Comparison of ENCODE assay signal across 1 fruit fly cellular context in genomic region chr3L:1335428-1335764, dm6.
TF ChIP-seq lines count a peak whose summit lies in the region.

No protein-coding gene starts in this region.

TF ChIP-seq in whole organism, embryonic, 481 proteins besides CTCF, POLR2A, EP300 and RAD21 (continued from another document):
- TF ChIP-seq CG17802 (tag; optimal IDR thresholded peaks at IDR 0.05; lab: Kevin White, UChicago), result no peak
- TF ChIP-seq hbn (GFP tag; IDR thresholded peaks at IDR 0.05; lab: Robert Waterston, UW; ENCODE audit: partially characterized antibody), result no peak
- TF ChIP-seq CG7271 (tag; optimal IDR thresholded peaks at IDR 0.05; lab: Kevin White, UChicago), result no peak
- TF ChIP-seq CG6854 (GFP tag; optimal IDR thresholded peaks at IDR 0.05; lab: Kevin White, UChicago), result no peak
- peak; percentile 19 for TF ChIP-seq CG3281 (GFP tag; optimal IDR thresholded peaks at IDR 0.05; lab: Kevin White, UChicago)
- peak; percentile 19 for TF ChIP-seq CG18619 (GFP tag; optimal IDR thresholded peaks at IDR 0.05; lab: Kevin White, UChicago)
- TF ChIP-seq C15 (GFP tag; IDR thresholded peaks at IDR 0.05; lab: Robert Waterston, UW), result no peak
- no peak for TF ChIP-seq CG10565 (GFP tag; optimal IDR thresholded peaks at IDR 0.05; lab: Kevin White, UChicago)
- TF ChIP-seq Asciz (GFP tag; optimal IDR thresholded peaks at IDR 0.05; lab: Kevin White, UChicago), result no peak
- TF ChIP-seq CG34422 (GFP tag; IDR thresholded peaks at IDR 0.05; lab: Robert Waterston, UW), result no peak
- TF ChIP-seq wdn (GFP tag; IDR thresholded peaks at IDR 0.05; lab: Robert Waterston, UW), result 0 out of 2 replicates have a peak, but pooled peaks have one; percentile 9
- peak; percentile 66 for TF ChIP-seq Fer1 (GFP tag; optimal IDR thresholded peaks at IDR 0.05; lab: Kevin White, UChicago)
- TF ChIP-seq CoRest (tag; optimal IDR thresholded peaks at IDR 0.05; lab: Kevin White, UChicago), result peak; percentile 28
- peak; percentile 51; the same call in 1 of the 3 replicates for TF ChIP-seq CG11456 (GFP tag; IDR thresholded peaks at IDR 0.05; lab: Robert Waterston, UW)
- no peak for TF ChIP-seq CG32767 (GFP tag; IDR thresholded peaks at IDR 0.05; lab: Robert Waterston, UW)
- TF ChIP-seq toy (GFP tag; IDR thresholded peaks at IDR 0.05; lab: Robert Waterston, UW), result no peak
- TF ChIP-seq Atf6 (GFP tag; IDR thresholded peaks at IDR 0.05; lab: Robert Waterston, UW), result peak; percentile 64; the same call in 1 of the 2 replicates
- peak; percentile 74; the same call in 2 of the 3 replicates for TF ChIP-seq ci (GFP tag; IDR thresholded peaks at IDR 0.05; lab: Robert Waterston, UW)
- peak; percentile 39 for TF ChIP-seq CG13424 (tag; optimal IDR thresholded peaks at IDR 0.05; lab: Kevin White, UChicago)
- TF ChIP-seq twi (tag; optimal IDR thresholded peaks at IDR 0.05; lab: Kevin White, UChicago), result no peak
- no peak for TF ChIP-seq yki (optimal IDR thresholded peaks at IDR 0.05; lab: Kevin White, UChicago)
- TF ChIP-seq CG7928 (GFP tag; optimal IDR thresholded peaks at IDR 0.05; lab: Kevin White, UChicago), result no peak
